Fruit fly (Drosophila melanogaster) Kc167 (cell line): ENCODE measurements around the gene Gal.

Experiments
- psq ChIP-seq: fragments of >200 bp; optimal IDR thresholded peaks from 2 replicates; lab custom pipeline; 2017; ENCODE audit warnings: missing external identifiers
- ttk ChIP-seq: sonication (Bioruptor generic); optimal IDR thresholded peaks from 2 replicates; lab custom pipeline; 2017; ENCODE audit warnings: missing external identifiers

DNA sequence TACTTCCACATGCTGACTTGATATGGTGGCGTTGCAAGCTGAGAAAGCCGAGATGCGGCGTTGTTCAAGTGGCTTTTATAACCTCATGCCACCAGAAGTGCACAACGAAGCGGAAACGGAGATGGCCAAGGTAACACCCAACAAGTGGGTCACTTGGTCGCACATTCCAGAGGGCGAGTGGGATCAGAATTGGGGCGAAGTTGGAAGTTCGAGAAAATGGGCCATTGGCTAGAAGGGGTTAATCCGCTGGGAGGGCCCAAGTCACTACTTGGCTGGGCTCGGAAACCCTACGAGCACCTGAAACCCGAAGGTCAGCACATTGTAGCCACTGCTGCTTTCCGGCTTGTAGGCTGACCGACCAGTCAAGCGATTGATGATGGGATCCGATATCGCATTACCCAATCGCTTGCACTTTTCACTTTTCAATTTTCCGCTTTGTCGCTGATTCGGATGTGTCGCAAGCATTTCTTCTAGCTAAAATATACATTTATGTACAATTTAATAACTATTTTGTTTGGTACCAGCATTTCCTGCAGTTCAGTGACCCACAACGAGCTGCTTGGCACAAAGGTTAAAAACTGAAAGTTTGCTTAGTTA is 47.9 kb downstream of the Gal start, which contains the start of gene Vm26Ac:
- TF ChIP-seq psq (lab: Kevin White, UChicago) (no peak), ttk (no peak)
